Fruit fly (Drosophila melanogaster): Measurements from ENCODE around the gene Sec5.

Gene Sec5

DNA sequence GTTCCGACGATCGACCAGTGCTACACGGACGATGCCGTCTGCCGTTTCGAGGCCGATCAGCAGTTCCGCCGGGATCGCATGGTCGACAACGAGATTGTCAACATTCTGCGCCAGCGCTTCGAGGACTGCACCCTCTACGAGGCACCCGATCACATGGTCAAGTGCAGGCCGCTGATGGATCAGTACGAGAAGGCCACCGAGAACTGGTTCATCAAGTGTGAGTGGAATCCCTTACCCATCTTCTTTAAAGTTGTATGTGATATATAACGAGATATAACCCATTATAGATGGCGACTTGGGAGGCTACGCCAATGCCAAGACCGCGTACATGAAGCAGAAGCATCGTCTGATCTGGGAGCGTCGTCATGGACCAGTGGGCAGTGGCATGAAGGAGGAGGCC, 9.7 kb downstream of the Sec5 start:
- TF ChIP-seq pan (optimal IDR thresholded peaks at IDR 0.05) (no peak), Dll (optimal IDR thresholded peaks at IDR 0.05) (no peak), CG8478 (optimal IDR thresholded peaks at IDR 0.05) (no peak), psq (optimal IDR thresholded peaks at IDR 0.05) (no peak), usp (GFP tag; optimal IDR thresholded peaks at IDR 0.05) (no peak), EcR (GFP tag; optimal IDR thresholded peaks at IDR 0.05) (no peak)

dm6 chr2L:3469869-3470268, 12.8 kb downstream of the Sec5 start, which contains the start of the genes Pif1 and CG31776:
TSS of gene Pif1 (minus strand) at chr2L:3470004.
TSS of gene CG31776 (plus strand) at chr2L:3470182.
- TF ChIP-seq usp (GFP tag; optimal IDR thresholded peaks at IDR 0.05) = no peak

DNA sequence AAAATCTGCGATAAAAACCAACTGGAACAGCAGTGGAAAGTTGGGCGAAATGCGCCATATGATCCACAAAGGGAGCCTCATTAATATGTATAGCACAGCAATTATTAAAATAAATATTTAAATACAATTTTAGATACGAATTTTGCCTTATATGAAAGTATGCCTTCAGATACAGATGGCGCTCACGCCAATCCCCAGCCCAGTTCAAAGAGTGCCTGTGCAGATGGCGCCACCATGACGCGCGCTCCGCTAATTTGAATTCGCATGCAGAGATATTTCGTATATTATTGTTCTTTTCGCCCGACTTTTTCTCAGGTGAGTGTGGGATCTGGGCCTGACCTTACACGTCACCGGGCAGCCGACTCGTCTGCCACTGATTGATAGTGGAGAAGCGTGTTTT, 15.1 kb downstream of the Sec5 start, which contains the start of gene Pgant4:
Gene Pgant4, plus strand, starts transcription at position 362 of the 400 bp plus-strand sequence.
- no peak for TF ChIP-seq CG8478 (optimal IDR thresholded peaks at IDR 0.05)
- TF ChIP-seq pan (optimal IDR thresholded peaks at IDR 0.05) = no peak
- no peak for TF ChIP-seq psq (optimal IDR thresholded peaks at IDR 0.05)
- TF ChIP-seq EcR (GFP tag; optimal IDR thresholded peaks at IDR 0.05) = no peak
- TF ChIP-seq usp (GFP tag; optimal IDR thresholded peaks at IDR 0.05) = no peak
- no peak for TF ChIP-seq Dll (optimal IDR thresholded peaks at IDR 0.05)

DNA sequence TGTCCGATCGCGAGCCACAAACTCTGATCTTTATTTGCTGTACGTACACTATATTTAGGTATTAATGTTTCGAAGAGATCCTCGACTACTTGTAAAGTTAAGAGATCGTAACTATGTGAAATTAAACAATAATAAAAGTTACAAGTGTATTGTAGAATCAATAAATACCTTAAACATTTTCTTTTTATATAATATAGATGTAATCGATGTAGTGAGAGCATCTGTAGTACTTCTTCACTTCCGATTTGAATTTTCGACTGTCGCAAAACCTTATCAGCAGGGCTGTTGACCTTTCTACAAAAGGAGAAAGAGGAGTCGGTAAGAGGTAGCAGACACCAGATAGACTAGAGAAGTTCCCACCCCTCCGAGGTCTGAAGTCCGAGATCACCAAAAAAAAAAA, 18.1 kb downstream of the Sec5 start:
- TF ChIP-seq CG8478 (optimal IDR thresholded peaks at IDR 0.05) = no peak
- no peak for TF ChIP-seq usp (GFP tag; optimal IDR thresholded peaks at IDR 0.05)
- no peak for TF ChIP-seq pan (optimal IDR thresholded peaks at IDR 0.05)

dm6 chr2L:3475948-3476347, 18.8 kb downstream of the Sec5 start:
- TF ChIP-seq Dll (optimal IDR thresholded peaks at IDR 0.05) (no peak), CG8478 (optimal IDR thresholded peaks at IDR 0.05) (no peak), pan (optimal IDR thresholded peaks at IDR 0.05) (no peak), usp (GFP tag; optimal IDR thresholded peaks at IDR 0.05) (no peak), EcR (GFP tag; optimal IDR thresholded peaks at IDR 0.05) (no peak), psq (optimal IDR thresholded peaks at IDR 0.05) (no peak)

DNA sequence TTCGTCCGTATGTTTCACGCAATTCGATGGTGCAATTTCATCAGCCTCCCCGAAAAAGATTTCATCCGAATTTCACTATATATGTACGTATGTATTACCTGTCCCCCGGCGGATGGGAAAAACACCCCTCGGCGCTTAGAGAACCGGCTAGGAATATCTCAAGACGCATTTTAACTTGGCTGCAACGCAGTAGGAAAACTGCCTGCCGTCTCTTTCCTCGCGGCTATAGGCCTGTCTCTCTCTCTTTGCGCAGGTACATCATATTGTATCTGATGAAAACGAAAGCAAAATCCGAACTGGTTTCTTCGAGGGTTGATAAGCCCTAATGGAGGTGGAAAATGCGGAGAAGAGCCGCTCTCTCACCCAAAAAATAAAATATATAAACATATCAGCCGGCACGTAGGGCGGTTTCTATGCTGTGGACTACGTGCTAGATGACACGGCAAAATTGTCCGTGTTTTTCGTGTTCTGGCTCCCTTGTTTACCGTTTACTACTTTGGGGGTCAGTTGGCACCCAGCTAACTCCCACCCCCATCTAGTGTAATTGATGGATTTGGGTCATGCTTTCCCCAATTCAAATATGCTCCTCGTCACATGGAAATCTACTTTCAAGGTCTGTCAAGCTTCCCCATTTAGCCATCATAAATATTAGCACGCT, 19.4 kb downstream of the Sec5 start:
- no peak for TF ChIP-seq usp (GFP tag; optimal IDR thresholded peaks at IDR 0.05)
- TF ChIP-seq Dll (optimal IDR thresholded peaks at IDR 0.05) = no peak
- TF ChIP-seq CG8478 (optimal IDR thresholded peaks at IDR 0.05) = no peak
- no peak for TF ChIP-seq EcR (GFP tag; optimal IDR thresholded peaks at IDR 0.05)
- TF ChIP-seq pan (optimal IDR thresholded peaks at IDR 0.05) = no peak
- no peak for TF ChIP-seq psq (optimal IDR thresholded peaks at IDR 0.05)

DNA sequence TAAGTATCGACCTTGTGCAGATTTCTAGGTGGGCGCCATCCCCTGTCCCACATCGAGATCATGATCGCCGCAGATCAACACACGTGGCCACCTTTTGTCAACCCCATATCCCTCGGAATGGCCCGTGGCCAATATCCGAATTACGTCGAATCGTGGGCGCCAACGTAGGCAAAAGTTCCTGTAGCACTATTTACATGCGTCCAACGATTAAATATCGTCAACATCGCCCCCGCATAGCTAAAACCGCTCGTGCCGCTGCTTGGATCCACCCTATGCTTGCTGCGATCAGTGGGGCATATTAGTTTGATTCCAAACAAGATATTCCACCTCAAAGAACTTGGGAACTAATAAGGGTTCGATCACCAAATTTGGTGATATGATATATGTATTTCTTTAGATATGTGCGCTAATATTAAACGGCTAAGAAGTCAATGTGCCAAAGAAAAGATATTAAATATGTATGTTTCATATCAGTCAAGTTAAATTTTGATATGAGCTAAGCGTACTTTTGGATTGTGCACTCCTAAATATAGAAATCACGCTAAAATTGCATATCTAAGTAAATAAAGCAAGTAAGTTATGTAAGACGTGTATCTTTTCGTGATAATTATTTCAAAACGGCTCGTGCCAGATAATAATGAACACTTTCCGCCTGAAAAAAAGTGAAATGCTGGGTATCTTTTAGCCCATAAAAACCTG, 20.1 kb downstream of the Sec5 start:
- TF ChIP-seq EcR (GFP tag; optimal IDR thresholded peaks at IDR 0.05) = no peak
- TF ChIP-seq CG8478 (optimal IDR thresholded peaks at IDR 0.05) = no peak
- TF ChIP-seq usp (GFP tag; optimal IDR thresholded peaks at IDR 0.05) = no peak
- TF ChIP-seq pan (optimal IDR thresholded peaks at IDR 0.05) = peak; percentile 85
- no peak for TF ChIP-seq psq (optimal IDR thresholded peaks at IDR 0.05)

- no peak for TF ChIP-seq EcR (GFP tag; optimal IDR thresholded peaks at IDR 0.05)
- TF ChIP-seq Dll (optimal IDR thresholded peaks at IDR 0.05) = peak; percentile 75
These were observed 21.2 kb downstream of the Sec5 start, which contains the start of gene Thor for dm6 chr2L:3478034-3478880. TSS of gene Thor (plus strand) at chr2L:3478434.

dm6 chr2L:3479697-3480442, 22.8 kb downstream of the Sec5 start:
- TF ChIP-seq CG8478 (optimal IDR thresholded peaks at IDR 0.05) (no peak), psq (optimal IDR thresholded peaks at IDR 0.05) (no peak), Dll (optimal IDR thresholded peaks at IDR 0.05) (no peak), EcR (GFP tag; optimal IDR thresholded peaks at IDR 0.05) (no peak), usp (GFP tag; optimal IDR thresholded peaks at IDR 0.05) (no peak), pan (optimal IDR thresholded peaks at IDR 0.05) (no peak)

DNA sequence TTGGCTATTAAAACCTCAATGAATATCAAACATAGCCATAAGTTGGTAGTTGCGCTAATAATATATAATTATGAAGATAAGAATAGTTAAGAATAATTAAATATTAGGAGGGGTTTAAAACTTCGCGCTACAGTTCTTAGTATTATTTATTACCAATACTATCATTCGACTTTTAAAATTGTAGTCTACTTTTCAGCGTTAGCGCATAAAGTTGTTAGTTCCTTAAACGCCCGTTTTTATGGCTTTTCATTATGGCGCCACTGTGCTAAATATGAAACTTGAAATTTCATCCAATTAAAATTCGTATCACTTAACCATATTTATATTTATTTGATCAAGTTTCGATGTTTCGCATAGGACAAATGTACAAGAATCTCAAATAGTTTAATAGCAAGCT, 23.3 kb downstream of the Sec5 start:
- TF ChIP-seq CG8478 (optimal IDR thresholded peaks at IDR 0.05) (no peak), usp (GFP tag; optimal IDR thresholded peaks at IDR 0.05) (no peak), Dll (optimal IDR thresholded peaks at IDR 0.05) (no peak), psq (optimal IDR thresholded peaks at IDR 0.05) (no peak), EcR (GFP tag; optimal IDR thresholded peaks at IDR 0.05) (no peak), pan (optimal IDR thresholded peaks at IDR 0.05) (no peak)

dm6 chr2L:3482037-3482436, 24.9 kb downstream of the Sec5 start:
- TF ChIP-seq EcR (GFP tag; optimal IDR thresholded peaks at IDR 0.05) = no peak
- no peak for TF ChIP-seq psq (optimal IDR thresholded peaks at IDR 0.05)
- TF ChIP-seq Dll (optimal IDR thresholded peaks at IDR 0.05) = no peak
- TF ChIP-seq pan (optimal IDR thresholded peaks at IDR 0.05) = no peak
- TF ChIP-seq CG8478 (optimal IDR thresholded peaks at IDR 0.05) = no peak
- no peak for TF ChIP-seq usp (GFP tag; optimal IDR thresholded peaks at IDR 0.05)

All from whole organism.